Fruit fly (Drosophila melanogaster) whole organism, pupa: ENCODE measurements around the gene jar.
A peak's percentile ranks its signal among the peaks of the same experiment; 100 is the strongest.

Source experiments
- CG10348 ChIP-seq: fragments of 200-800 bp; sonication (Bioruptor generic); IDR thresholded peaks from 2 replicates; pipeline ENCODE4 v1.3.6; 2022; ENCODE audit warnings: missing biosample characterization, missing genetic modification characterization
- CG12605 ChIP-seq: fragments of 200-800 bp; sonication (Bioruptor generic); IDR thresholded peaks from 2 replicates; pipeline ENCODE4 v1.3.6; 2022; ENCODE audit warnings: missing biosample characterization, missing genetic modification characterization
- CG13204 ChIP-seq: fragments of 200-800 bp; sonication (Bioruptor generic); optimal IDR thresholded peaks from 2 replicates; lab custom pipeline; 2018; ENCODE audit warnings: missing biosample characterization, mild to moderate bottlenecking, missing genetic modification characterization, moderate library complexity
- CG14655 ChIP-seq: fragments of 200-800 bp; sonication (Bioruptor generic); optimal IDR thresholded peaks from 3 replicates; lab custom pipeline; 2017; ENCODE audit warnings: mild to moderate bottlenecking, missing biosample characterization, missing genetic modification reagents, missing genetic modification characterization
- CG15710 ChIP-seq: fragments of 200-800 bp; sonication (Bioruptor generic); optimal IDR thresholded peaks from 2 replicates; lab custom pipeline; 2018; ENCODE audit warnings: missing biosample characterization, mild to moderate bottlenecking, missing genetic modification characterization, moderate library complexity
- CG17806 ChIP-seq: fragments of 200-800 bp; sonication (Bioruptor generic); optimal IDR thresholded peaks from 2 replicates; lab custom pipeline; 2018; ENCODE audit warnings: missing biosample characterization, mild to moderate bottlenecking, missing genetic modification characterization, moderate library complexity
- CG32121 ChIP-seq: fragments of 200-800 bp; sonication (Bioruptor generic); IDR thresholded peaks from 2 replicates; pipeline ENCODE4 v1.3.6; 2022; ENCODE audit warnings: missing biosample characterization, missing genetic modification characterization
- CG34367 ChIP-seq: fragments of 200-800 bp; sonication (Bioruptor generic); optimal IDR thresholded peaks from 2 replicates; lab custom pipeline; 2018; ENCODE audit warnings: missing biosample characterization, mild to moderate bottlenecking, missing genetic modification characterization
- CG4496 ChIP-seq: fragments of 200-800 bp; sonication (Bioruptor generic); IDR thresholded peaks from 3 replicates; pipeline ENCODE4 v1.3.6; 2022; ENCODE audit warnings: missing biosample characterization, missing genetic modification characterization
- CG8159 ChIP-seq: fragments of 200-800 bp; sonication (Bioruptor generic); optimal IDR thresholded peaks from 3 replicates; lab custom pipeline; 2018; ENCODE audit warnings: missing biosample characterization, mild to moderate bottlenecking, missing genetic modification characterization, moderate library complexity
- CG8301 ChIP-seq: fragments of 200-800 bp; sonication (Bioruptor generic); optimal IDR thresholded peaks from 2 replicates; lab custom pipeline; 2018; ENCODE audit warnings: missing biosample characterization, mild to moderate bottlenecking, missing genetic modification characterization
- CG9948 ChIP-seq: fragments of 200-800 bp; sonication (Bioruptor generic); optimal IDR thresholded peaks from 2 replicates; lab custom pipeline; 2018; ENCODE audit warnings: missing biosample characterization, mild to moderate bottlenecking, missing genetic modification characterization, moderate library complexity
- D1 ChIP-seq: fragments of 200-800 bp; sonication (Bioruptor generic); optimal IDR thresholded peaks from 2 replicates; lab custom pipeline; 2018; ENCODE audit warnings: missing biosample characterization, mild to moderate bottlenecking, missing genetic modification characterization, moderate library complexity
- EcR ChIP-seq: fragments of 200-800 bp; sonication (Bioruptor generic); optimal IDR thresholded peaks from 3 replicates; lab custom pipeline; 2019; ENCODE audit warnings: missing biosample characterization, missing genetic modification characterization, mild to moderate bottlenecking, moderate library complexity, missing genetic modification reagents
- Ets98B ChIP-seq: fragments of 200-800 bp; sonication (Bioruptor generic); IDR thresholded peaks from 2 replicates; pipeline ENCODE4 v1.3.6; 2022; ENCODE audit warnings: missing biosample characterization, missing genetic modification characterization
- Pif1A ChIP-seq: fragments of 200-800 bp; sonication (Bioruptor generic); optimal IDR thresholded peaks from 3 replicates; lab custom pipeline; 2016; ENCODE audit warnings: missing biosample characterization, missing genetic modification characterization
- Pif1B ChIP-seq: fragments of 200-800 bp; sonication (Bioruptor generic); optimal IDR thresholded peaks from 3 replicates; lab custom pipeline; 2016; ENCODE audit warnings: missing biosample characterization, missing genetic modification characterization
- Snoo ChIP-seq: fragments of 200-800 bp; sonication (Bioruptor generic); optimal IDR thresholded peaks from 3 replicates; lab custom pipeline; 2017; ENCODE audit warnings: missing biosample characterization, mild to moderate bottlenecking, missing genetic modification characterization, inconsistent platforms
- fd96Ca ChIP-seq: fragments of 200-800 bp; sonication (Bioruptor generic); IDR thresholded peaks from 3 replicates; pipeline ENCODE4 v1.3.6; 2022; ENCODE audit warnings: missing biosample characterization, missing genetic modification characterization
- gl ChIP-seq: fragments of 200-800 bp; sonication (Bioruptor generic); optimal IDR thresholded peaks from 2 replicates; lab custom pipeline; 2018; ENCODE audit warnings: missing biosample characterization, mild to moderate bottlenecking, missing genetic modification characterization
- rn ChIP-seq: fragments of 200-800 bp; sonication (Bioruptor generic); IDR thresholded peaks from 2 replicates; pipeline ENCODE4 v1.3.6; 2022; ENCODE audit warnings: missing biosample characterization, missing genetic modification characterization

The jar gene

dm6 chr3R:24276104-24277008, 5.3 kb upstream of the jar start, which contains the start of gene Orct:
Gene Orct (plus strand): TSS chr3R:24276260.
- no peak; the same call in 2 of the 3 replicates for TF ChIP-seq CG4496 (GFP tag; lab: Robert Waterston, UW)
- no peak for TF ChIP-seq gl (tag; lab: Kevin White, UChicago)
- peak; percentile 50 for TF ChIP-seq CG9948 (tag; lab: Kevin White, UChicago)
- TF ChIP-seq Pif1A (GFP tag; lab: Kevin White, UChicago) = peak; percentile 65
- peak; percentile 6 for TF ChIP-seq CG34367 (tag; lab: Kevin White, UChicago)
- TF ChIP-seq CG17806 (tag; lab: Kevin White, UChicago) = peak; percentile 34
- TF ChIP-seq CG8301 (tag; lab: Kevin White, UChicago) = peak; percentile 52
- TF ChIP-seq Ets98B (GFP tag; lab: Robert Waterston, UW) = no peak
- peak; percentile 47; the same call in 2 of the 3 replicates for TF ChIP-seq fd96Ca
- TF ChIP-seq EcR (GFP tag; lab: Kevin White, UChicago) = peak; percentile 59
- peak; percentile 65 for TF ChIP-seq CG14655 (GFP tag; lab: Kevin White, UChicago)
- TF ChIP-seq Snoo (tag; lab: Kevin White, UChicago) = peak; percentile 65
- no peak for TF ChIP-seq rn
- peak; percentile 21 for TF ChIP-seq Pif1B (GFP tag; lab: Kevin White, UChicago)
- peak; percentile 60 for TF ChIP-seq CG15710 (tag; lab: Kevin White, UChicago)
- peak; percentile 46; the same call in 1 of the 2 replicates for TF ChIP-seq CG32121 (GFP tag; lab: Robert Waterston, UW)
- peak; percentile 96 for TF ChIP-seq CG13204 (GFP tag; lab: Kevin White, UChicago)
- no peak for TF ChIP-seq CG12605 (GFP tag; lab: Robert Waterston, UW)
- no peak for TF ChIP-seq CG10348 (GFP tag; lab: Robert Waterston, UW)
- peak; percentile 76 for TF ChIP-seq CG8159
- no peak for TF ChIP-seq D1 (tag; lab: Kevin White, UChicago)
- TF ChIP-seq, all 21 proteins: peak for 14

DNA sequence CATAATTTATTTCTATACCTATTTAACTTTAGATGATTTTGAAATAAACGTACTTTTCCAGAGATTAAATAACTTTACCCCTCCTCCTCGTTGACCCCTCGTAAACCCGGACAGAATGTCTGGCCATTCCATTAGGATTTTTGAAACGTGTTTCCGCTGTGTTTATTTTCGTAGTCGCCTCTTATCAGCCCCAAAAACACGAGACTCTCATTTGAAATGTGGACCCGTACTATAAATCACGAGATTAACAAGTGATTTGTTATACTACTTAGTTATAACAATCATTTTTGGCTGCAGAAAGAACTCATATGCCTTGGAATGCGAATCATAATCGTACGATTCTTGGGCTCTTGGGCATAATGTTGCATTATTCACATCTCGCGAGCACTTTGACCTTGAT, 4.4 kb upstream of the jar start:
- TF ChIP-seq CG14655 (GFP tag; lab: Kevin White, UChicago) (no peak), CG13204 (GFP tag; lab: Kevin White, UChicago) (no peak), CG15710 (tag; lab: Kevin White, UChicago) (no peak), EcR (GFP tag; lab: Kevin White, UChicago) (no peak), CG9948 (tag; lab: Kevin White, UChicago) (no peak), fd96Ca (no peak), Ets98B (GFP tag; lab: Robert Waterston, UW) (no peak), Pif1A (GFP tag; lab: Kevin White, UChicago) (no peak), CG32121 (GFP tag; lab: Robert Waterston, UW) (no peak), CG8301 (tag; lab: Kevin White, UChicago) (no peak), CG8159 (no peak), CG17806 (tag; lab: Kevin White, UChicago) (no peak), CG4496 (GFP tag; lab: Robert Waterston, UW) (no peak), CG10348 (GFP tag; lab: Robert Waterston, UW) (no peak), CG12605 (GFP tag; lab: Robert Waterston, UW) (no peak)

DNA sequence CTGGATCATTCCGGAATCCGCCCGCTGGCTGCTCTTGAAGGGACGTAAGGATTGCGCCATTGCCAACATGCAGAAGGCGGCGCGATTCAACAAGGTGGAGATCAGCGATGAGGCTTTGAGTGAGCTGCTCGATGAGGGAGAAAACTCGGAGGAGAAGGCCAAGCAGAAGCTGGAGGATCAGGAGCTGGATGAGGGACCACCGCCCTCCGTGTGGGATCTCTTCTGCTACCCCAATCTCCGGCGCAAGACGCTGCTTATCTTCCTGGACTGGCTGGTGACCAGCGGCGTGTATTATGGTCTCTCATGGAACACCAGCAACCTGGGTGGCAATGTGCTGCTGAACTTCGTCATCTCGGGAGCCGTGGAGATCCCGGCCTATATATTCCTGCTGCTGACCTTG, 3.2 kb upstream of the jar start:
- TF ChIP-seq CG10348 (GFP tag; lab: Robert Waterston, UW) = no peak
- no peak for TF ChIP-seq CG8159
- no peak for TF ChIP-seq CG9948 (tag; lab: Kevin White, UChicago)
- TF ChIP-seq CG14655 (GFP tag; lab: Kevin White, UChicago) = no peak
- TF ChIP-seq CG13204 (GFP tag; lab: Kevin White, UChicago) = no peak
- no peak for TF ChIP-seq gl (tag; lab: Kevin White, UChicago)
- no peak for TF ChIP-seq Snoo (tag; lab: Kevin White, UChicago)
- TF ChIP-seq EcR (GFP tag; lab: Kevin White, UChicago) = no peak
- TF ChIP-seq CG8301 (tag; lab: Kevin White, UChicago) = no peak

- TF ChIP-seq CG9948 (tag; lab: Kevin White, UChicago) = no peak
- no peak for TF ChIP-seq CG17806 (tag; lab: Kevin White, UChicago)
- TF ChIP-seq Ets98B (GFP tag; lab: Robert Waterston, UW) = no peak; the same call in 1 of the 2 replicates
- no peak for TF ChIP-seq Snoo (tag; lab: Kevin White, UChicago)
- TF ChIP-seq CG12605 (GFP tag; lab: Robert Waterston, UW) = peak; percentile 23; the same call in 1 of the 2 replicates
- peak; percentile 6 for TF ChIP-seq Pif1A (GFP tag; lab: Kevin White, UChicago)
- TF ChIP-seq CG13204 (GFP tag; lab: Kevin White, UChicago) = peak; percentile 32
- no peak for TF ChIP-seq CG8159
- peak; percentile 27; the same call in 1 of the 2 replicates for TF ChIP-seq CG32121 (GFP tag; lab: Robert Waterston, UW)
- TF ChIP-seq CG14655 (GFP tag; lab: Kevin White, UChicago) = peak; percentile 14
- TF ChIP-seq fd96Ca = 0 out of 3 replicates have a peak, but pooled peaks have one; percentile 27
- peak; percentile 58; the same call in 1 of the 3 replicates for TF ChIP-seq CG4496 (GFP tag; lab: Robert Waterston, UW)
- no peak for TF ChIP-seq D1 (tag; lab: Kevin White, UChicago)
- TF ChIP-seq CG15710 (tag; lab: Kevin White, UChicago) = no peak
- TF ChIP-seq CG10348 (GFP tag; lab: Robert Waterston, UW) = no peak
- peak; percentile 40 for TF ChIP-seq EcR (GFP tag; lab: Kevin White, UChicago)
These were observed 1.8 kb upstream of the jar start, which contains the start of gene Orct2 for dm6 chr3R:24272775-24273290. Gene Orct2 (plus strand): TSS chr3R:24273029.
